Fruit fly (Drosophila melanogaster) S2 (cell line): ENCODE data around the gene spict.

ENCODE experiments used
- CG8478 ChIP-seq: fragments of >200 bp; optimal IDR thresholded peaks from 2 replicates; lab custom pipeline; 2018
- CTCF ChIP-seq, 2 experiments: fragments of >200 bp; optimal IDR thresholded peaks; 2 replicates each; lab custom pipeline; 2018

The spict gene

DNA sequence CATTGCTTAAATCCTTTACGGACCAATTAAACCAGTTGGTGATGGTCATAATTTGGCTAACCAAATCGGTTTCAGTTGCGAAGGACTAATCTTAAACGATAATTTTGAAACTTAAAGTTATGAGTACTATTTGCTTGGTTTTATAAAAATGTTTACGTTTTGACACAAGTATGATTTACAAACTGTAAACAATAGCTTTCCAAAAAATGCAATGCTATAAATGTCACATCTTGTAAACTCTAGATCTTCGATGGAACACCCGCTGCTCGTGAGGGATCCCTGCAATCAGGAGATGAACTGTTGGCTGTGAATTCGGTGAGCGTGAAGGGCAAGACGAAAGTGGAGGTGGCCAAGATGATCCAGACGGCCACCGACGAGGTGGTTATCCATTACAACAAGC lies 7.3 kb upstream of the spict start, which contains the start of gene CG5781:
CG5781 (minus strand) TSS at position 101 of the 400 bp plus-strand sequence.
- TF ChIP-seq CTCF (optimal IDR thresholded peaks at IDR 0.05; lab: Kevin White, UChicago): no peak
- TF ChIP-seq CG8478 (lab: Kevin White, UChicago): no peak

DNA sequence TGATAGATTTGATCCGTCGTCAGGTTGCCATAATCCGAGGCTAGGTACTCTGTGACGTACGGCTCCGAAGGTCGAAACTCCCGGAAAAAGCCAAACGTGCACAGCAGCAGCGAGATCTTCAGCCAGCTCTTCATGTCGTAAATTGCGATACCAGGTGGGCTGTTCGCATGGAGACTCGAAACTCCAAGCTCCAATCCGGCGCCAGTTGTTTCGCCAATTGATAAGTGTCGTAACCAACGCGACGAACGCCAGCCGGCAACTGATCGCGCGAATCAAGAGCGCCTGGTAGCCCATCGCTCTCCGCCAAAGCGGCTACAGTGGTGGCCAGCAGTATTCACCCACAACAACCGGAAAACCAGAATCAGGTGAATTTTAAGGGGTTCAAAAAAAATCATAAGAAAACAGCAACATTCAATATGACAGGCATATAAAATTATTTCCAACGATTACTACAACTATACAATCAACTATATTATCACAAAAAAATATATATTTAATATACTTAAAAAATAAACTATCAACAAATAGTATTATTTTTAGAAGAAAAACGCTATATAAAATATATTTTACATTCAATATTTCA lies 4.1 kb upstream of the spict start, which contains the start of gene CG17036:
CG17036 (minus strand) TSS at position 366 of the 583 bp plus-strand sequence.
- TF ChIP-seq CG8478 (lab: Kevin White, UChicago): no peak
- no peak for TF ChIP-seq CTCF (optimal IDR thresholded peaks at IDR 0.05; lab: Kevin White, UChicago)

DNA sequence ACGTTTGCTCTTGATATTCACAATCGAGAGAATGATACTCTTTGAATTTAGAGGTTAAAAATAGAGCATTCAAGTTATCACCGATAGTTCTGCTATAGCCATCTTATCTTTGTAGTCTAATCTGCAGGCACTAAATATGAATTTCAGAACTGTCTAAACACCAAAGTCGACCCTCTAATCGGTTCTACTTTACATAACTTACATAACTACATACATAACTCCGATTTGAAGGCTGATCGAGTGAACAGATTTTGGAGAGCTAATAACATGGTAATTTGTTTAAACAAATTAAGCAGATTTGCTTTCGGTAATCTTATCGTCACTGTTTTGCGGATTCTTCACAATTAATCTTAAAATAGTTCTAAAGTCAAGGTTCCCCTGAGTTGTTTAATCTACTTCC lies 3.0 kb upstream of the spict start:
- TF ChIP-seq CG8478 (lab: Kevin White, UChicago) (no peak), CTCF (optimal IDR thresholded peaks at IDR 0.05; lab: Kevin White, UChicago) (no peak)

DNA sequence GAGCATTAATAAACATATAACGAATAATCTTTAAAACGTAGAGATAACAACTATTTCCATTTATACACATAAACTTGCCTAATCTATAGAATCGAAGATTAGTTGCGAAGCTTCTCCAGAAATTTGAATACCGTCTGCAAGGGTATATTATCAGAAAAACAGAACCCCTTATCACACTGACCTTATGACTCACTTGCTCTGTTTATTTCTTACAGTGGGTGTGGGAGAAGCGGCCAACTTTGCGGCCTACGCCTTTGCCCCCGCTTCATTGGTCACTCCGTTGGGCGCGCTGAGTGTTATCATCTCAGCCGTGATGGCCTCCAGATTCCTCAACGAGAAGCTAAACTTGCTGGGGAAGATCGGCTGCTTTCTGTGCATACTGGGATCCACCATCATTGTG lies 851 bp downstream of the spict start:
- TF ChIP-seq CG8478 (lab: Kevin White, UChicago) (no peak), CTCF (optimal IDR thresholded peaks at IDR 0.05; lab: Kevin White, UChicago) (no peak)

DNA sequence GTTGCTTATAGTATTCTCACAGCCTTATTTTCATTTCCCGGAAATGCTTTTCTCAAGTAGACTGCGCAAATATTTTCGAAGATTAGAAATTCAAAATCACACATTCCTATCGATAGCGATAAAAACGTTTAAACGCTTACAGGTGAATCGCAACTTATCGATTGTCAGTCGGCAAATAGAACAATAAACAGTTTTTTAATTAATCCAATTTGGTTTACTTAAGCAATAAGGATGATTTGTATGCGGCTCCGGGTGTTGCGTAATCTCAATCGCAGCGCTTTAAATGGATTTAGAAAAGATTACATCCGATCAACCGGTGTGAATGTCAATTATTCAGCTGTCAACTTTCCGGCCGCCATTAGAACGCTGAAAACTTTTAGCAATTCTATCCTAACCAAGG lies 3.0 kb downstream of the spict start, which contains the start of the genes CG6180 and CG15484:
CG6180 (plus strand) TSS at position 122 of the 400 bp plus-strand sequence.
CG15484 (minus strand) TSS at position 172 of the 400 bp plus-strand sequence.
- no peak for TF ChIP-seq CG8478 (lab: Kevin White, UChicago)
- no peak for TF ChIP-seq CTCF (optimal IDR thresholded peaks at IDR 0.05; lab: Kevin White, UChicago)

DNA sequence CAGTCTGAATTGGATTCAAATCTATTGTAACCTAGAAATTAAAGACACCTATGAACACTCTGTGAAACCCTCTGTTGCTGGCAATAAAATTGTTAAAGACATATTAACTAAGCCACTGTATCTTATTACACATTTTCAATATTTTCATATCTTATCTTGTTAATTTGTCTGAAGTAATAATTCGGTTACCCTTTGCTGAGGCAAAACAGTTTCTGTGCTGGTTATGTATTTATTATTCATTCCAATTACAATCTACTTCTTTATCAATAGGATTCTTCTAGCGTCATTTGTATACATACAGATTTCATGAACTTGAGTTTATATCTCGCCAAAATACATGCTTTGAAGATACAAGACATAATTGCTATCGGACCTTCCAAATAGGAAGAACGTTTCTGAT lies 4.1 kb downstream of the spict start:
- TF ChIP-seq CTCF (optimal IDR thresholded peaks at IDR 0.05; lab: Kevin White, UChicago) (no peak), CG8478 (lab: Kevin White, UChicago) (no peak)

DNA sequence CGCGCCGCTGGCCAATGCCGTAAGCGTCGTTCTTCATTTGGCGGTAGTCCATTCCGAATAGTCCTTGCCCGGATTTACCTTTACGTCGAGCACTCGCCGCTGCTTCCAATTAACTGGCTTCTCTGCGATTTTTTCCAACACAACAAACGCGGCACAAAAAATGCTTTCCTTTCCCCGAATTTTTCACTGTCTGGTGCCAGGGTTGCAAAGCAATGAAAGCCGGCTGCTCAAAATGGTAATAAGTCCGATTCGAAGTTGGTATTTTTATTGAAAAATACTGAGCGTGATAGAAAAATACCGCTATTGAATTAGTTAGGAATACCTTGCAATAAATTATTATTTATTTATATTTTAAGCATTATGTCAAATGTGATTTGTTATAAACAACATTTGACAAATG lies 7.7 kb downstream of the spict start:
- TF ChIP-seq CTCF (optimal IDR thresholded peaks at IDR 0.05; lab: Kevin White, UChicago) (no peak), CG8478 (lab: Kevin White, UChicago) (no peak)

DNA sequence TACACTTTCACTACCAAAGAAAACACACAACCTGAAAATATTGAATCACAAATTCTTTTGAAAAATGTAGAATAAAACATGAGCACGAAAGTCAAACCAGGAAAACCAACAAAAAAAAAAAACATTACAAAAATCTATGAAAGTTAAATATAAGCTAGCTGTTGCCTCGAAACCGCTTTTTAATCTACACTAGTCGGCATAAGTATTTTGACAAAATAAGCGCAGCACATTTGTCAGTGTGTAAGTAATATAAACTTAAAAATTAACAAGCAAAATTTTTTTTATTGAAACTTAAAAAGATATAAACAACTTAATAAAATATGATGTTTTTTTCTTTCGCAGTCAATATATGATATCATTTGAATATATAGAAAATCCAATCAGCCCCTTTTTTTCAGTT lies 8.3 kb downstream of the spict start, which contains the start of gene CG5787:
CG5787 (minus strand) TSS at position 101 of the 400 bp plus-strand sequence.
- TF ChIP-seq CG8478 (lab: Kevin White, UChicago) (no peak), CTCF (optimal IDR thresholded peaks at IDR 0.05; lab: Kevin White, UChicago) (no peak)

DNA sequence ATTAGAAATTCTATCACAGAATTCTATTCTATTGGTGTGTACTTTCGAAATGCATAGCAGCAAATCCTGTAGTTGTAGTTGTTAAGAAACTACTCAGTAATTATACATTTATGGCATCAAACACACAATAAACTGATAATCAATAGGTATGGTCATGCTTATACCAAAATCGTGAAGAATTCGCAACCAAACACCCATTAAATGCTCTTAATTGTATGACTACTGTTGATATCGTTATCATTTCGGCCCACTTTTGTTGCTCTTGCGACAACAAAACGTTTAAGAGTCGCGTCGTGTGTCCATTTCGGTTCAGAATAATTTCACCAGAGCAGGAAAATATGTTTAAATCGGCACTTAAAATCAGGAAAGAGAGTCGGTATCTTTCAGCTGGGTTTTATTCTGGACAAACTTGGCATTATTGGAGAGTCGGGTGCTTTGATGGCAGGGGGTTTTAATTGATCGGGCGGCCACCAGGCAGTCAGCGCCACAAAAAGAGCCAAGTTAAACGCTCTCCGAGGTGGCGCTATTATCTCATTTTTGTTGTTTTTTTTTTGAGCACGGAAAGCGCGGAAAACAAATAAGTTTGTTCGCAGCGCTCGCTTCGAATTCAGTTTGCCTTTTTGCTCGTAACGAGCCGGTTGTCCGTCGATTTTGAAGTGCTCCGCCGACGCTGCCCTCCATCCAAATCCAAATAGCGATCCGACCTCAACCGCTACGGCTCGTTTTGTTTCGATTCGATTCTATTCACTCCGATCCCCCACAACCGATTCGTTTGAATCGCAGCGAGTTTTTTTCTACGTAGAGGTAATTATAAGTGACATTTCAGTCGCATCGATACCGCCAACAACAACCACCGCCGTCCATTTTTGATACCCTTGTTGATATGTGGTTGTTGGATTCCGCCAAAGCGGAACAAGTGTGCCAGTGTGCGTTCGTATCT lies 14.2 kb downstream of the spict start, which contains the start of gene MRP:
MRP (plus strand) TSS at position 609 of the 940 bp plus-strand sequence.
- TF ChIP-seq CTCF (optimal IDR thresholded peaks at IDR 0.05; lab: Kevin White, UChicago) (no peak), CG8478 (lab: Kevin White, UChicago) (no peak)

DNA sequence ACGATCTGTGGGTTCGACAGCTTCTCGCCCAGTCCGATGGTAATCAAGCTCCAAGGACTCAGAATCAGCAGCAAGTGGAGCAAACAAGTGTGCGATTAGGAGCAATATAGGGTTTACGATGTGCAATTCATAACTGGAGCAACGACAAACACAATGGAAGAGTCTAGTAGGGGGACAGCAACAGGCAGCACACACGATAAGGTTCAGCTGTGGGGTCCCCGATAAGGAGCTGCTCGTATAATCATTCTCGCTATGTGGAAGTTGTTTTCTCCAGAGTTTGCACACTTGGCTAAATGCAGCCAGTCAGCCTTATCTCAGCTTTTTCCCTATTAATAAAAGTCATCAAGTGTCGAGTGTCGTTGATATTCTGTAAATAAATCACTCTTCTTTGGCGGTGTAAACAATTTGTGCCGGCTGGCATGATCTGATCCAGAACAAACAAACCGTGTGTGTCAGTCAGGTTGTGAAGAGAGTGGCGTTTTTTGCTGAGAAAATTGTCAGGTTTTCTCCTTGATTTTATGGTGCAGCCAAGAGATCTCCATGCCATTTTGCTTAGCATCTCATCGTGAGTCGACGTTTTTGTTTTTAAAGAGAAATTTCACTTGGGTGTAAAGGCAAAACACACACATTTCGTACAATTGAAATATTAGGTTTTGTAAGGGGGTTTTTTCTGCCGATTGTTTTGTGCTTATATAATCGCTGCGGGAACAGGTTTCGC lies 15.3 kb downstream of the spict start:
- TF ChIP-seq CG8478 (lab: Kevin White, UChicago) (no peak), CTCF (optimal IDR thresholded peaks at IDR 0.05; lab: Kevin White, UChicago) (no peak)

DNA sequence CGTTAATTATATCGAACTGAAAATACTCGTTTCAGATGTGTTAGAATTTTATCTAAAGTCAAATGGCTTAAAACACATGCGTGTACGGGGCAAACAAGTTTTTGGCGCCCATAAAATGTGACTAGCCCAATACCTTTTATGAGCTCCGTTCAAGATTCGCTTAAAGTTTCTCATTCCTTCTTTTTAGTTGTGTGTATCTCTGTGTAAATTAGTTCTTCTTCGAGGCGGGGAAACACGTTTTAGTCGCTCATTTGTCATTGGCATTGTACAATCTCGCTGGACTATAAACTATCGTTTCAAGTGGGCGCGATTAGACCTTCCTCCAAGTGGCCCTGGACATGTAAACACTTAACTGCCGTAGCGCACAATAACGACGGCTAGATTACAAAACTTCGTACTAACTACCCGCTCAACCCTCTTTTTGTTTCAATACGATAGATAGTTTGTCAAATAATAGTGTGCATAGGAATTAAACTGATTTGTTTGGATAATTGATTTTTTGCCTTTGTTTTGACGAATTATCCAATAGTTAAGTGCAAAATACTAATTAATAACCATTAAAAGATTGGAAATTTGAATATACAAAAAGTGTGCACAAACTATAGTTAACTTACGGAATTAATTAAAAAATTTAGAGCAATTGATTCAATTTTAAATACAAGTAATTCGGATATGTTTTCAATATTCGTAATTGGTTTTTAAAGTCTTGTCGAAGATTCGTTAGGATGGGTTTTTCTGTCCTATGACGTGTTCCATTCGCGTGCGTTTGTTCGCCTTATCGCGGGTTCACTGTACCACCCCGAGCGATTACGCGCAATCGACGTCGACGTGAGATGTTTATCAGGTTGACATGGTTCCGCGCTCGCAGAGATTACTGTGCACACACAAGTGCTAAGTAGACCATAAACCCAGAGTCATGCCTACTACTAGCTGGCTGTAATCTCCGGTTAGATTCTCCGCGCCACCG lies 16.2 kb downstream of the spict start:
- no peak for TF ChIP-seq CTCF (optimal IDR thresholded peaks at IDR 0.05; lab: Kevin White, UChicago)

DNA sequence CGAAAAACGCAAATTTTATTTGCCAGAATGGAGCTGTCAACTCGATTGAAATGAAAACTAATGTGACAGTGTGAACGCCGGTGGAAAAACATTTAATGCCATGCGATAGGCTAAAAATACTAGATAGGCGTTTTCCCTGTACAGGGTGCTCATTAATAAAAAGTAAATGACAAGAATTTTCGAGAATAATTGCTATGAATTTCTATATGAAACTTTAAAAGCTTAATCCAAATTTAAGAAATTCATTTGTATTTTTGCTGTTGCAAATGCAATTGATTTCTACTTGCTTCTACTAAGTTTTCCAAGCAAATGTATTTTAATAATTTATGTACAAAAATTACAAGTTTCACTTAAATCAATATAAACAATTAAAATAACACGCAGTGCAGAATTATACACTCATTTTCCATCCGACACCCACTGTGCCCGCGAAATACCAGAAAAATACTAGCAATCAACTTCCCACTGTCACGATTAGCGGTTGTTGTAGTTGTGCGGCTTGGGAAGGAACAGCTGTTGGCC lies 17.3 kb downstream of the spict start, which contains the start of gene Pih1D1:
Pih1D1 (minus strand) TSS at position 50 of the 522 bp plus-strand sequence.
- TF ChIP-seq CTCF (optimal IDR thresholded peaks at IDR 0.05; lab: Kevin White, UChicago) (no peak), CG8478 (lab: Kevin White, UChicago) (no peak)

DNA sequence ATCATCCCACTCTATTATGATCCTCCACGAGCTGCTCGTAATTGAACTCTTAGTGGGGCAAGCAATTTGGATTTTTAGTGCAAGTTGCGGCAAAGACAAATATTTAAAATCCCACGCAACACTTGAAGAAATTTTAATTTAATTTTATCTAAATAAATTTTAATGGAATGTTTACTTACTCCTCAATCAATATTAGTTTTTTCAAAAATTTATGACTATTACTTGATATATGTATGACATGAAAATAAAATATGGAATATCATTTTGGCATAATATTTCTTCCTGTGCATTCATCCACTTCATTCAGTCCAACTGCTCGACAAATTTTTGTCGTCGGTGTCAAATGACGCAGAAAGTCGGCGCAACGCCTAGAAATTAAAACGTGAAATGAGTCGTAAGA lies 45.5 kb downstream of the spict start:
- TF ChIP-seq CG8478 (lab: Kevin White, UChicago) (no peak), CTCF (optimal IDR thresholded peaks at IDR 0.05; lab: Kevin White, UChicago) (no peak)
